Worm (Caenorhabditis elegans) whole organism, L1 larva: ENCODE data around the gene clec-160.
A peak's percentile ranks its signal among the peaks of the same experiment; 100 is the strongest.

Source experiments
- C04F5.9 ChIP-seq: sonication (generic microtip); optimal IDR thresholded peaks from 2 replicates; lab custom pipeline; 2016; ENCODE audit warnings: missing genetic modification characterization, missing compliant biosample characterization
- C16A3.4 ChIP-seq: fragments of 150-350 bp; optimal IDR thresholded peaks from 2 replicates; lab custom pipeline; 2014; ENCODE audit warnings: missing biosample characterization, missing genetic modification characterization
- C34B4.2 ChIP-seq: sonication (generic microtip); optimal IDR thresholded peaks from 2 replicates; lab custom pipeline; 2017; ENCODE audit warnings: mild to moderate bottlenecking, missing genetic modification characterization, missing compliant biosample characterization
- F16B12.6 ChIP-seq: fragments of 150-350 bp; optimal IDR thresholded peaks from 2 replicates; lab custom pipeline; 2014; ENCODE audit warnings: missing biosample characterization, missing genetic modification characterization
- aha-1 ChIP-seq: fragments of 150-350 bp; optimal IDR thresholded peaks from 2 replicates; lab custom pipeline; 2014; ENCODE audit warnings: missing biosample characterization, missing genetic modification characterization
- alr-1 ChIP-seq: fragments of 200-800 bp; sonication (Bioruptor generic); optimal IDR thresholded peaks from 2 replicates; lab custom pipeline; 2018; ENCODE audit warnings: borderline replicate concordance, mild to moderate bottlenecking, missing genetic modification characterization, missing compliant biosample characterization
- ama-1 ChIP-seq: fragments of 150-350 bp; optimal IDR thresholded peaks from 2 replicates; lab custom pipeline; 2014
- blmp-1 ChIP-seq: fragments of 150-350 bp; optimal IDR thresholded peaks from 2 replicates; lab custom pipeline; 2014; ENCODE audit warnings: missing biosample characterization, missing genetic modification characterization
- ceh-63 ChIP-seq: fragments of 200-800 bp; sonication (Bioruptor generic); optimal IDR thresholded peaks from 2 replicates; lab custom pipeline; 2018; ENCODE audit warnings: mild to moderate bottlenecking, missing genetic modification characterization, missing compliant biosample characterization
- ceh-8 ChIP-seq: fragments of 200-800 bp; sonication (Bioruptor generic); optimal IDR thresholded peaks from 2 replicates; lab custom pipeline; 2018; ENCODE audit warnings: mild to moderate bottlenecking, missing genetic modification characterization, moderate library complexity, missing compliant biosample characterization
- ces-1 ChIP-seq: fragments of 150-350 bp; optimal IDR thresholded peaks from 2 replicates; lab custom pipeline; 2014; ENCODE audit warnings: missing biosample characterization, missing genetic modification reagents, missing genetic modification characterization
- dpl-1 ChIP-seq, 3 experiments: fragments of 150-350 bp in 2 of 3; sonication (generic microtip) in 1 of 3; optimal IDR thresholded peaks; 2 replicates each; lab custom pipeline; 2014 to 2017; ENCODE audit warnings: missing biosample characterization in 3 of 3, missing genetic modification characterization in 3 of 3, missing genetic modification reagents in 3 of 3
- efl-3 ChIP-seq: fragments of 200-800 bp; sonication (Bioruptor generic); optimal IDR thresholded peaks from 2 replicates; lab custom pipeline; 2018; ENCODE audit warnings: mild to moderate bottlenecking, missing genetic modification characterization, missing compliant biosample characterization
- egl-27 ChIP-seq, 2 experiments: fragments of 150-350 bp in 1 of 2; sonication (generic microtip); optimal IDR thresholded peaks; 3 replicates each; lab custom pipeline; 2017 to 2018; ENCODE audit warnings: missing biosample characterization in 2 of 2, missing genetic modification characterization in 2 of 2, missing genetic modification reagents in 2 of 2
- elt-3 ChIP-seq, 6 experiments: fragments of 150-350 bp in 1 of 6; sonication (generic microtip); optimal IDR thresholded peaks; 2 replicates each; lab custom pipeline; 2017 to 2018; ENCODE audit warnings: missing biosample characterization in 6 of 6, missing genetic modification characterization in 6 of 6, inconsistent platforms in 1 of 6
- fkh-10 ChIP-seq: sonication (generic microtip); optimal IDR thresholded peaks from 2 replicates; lab custom pipeline; 2017; ENCODE audit warnings: missing biosample characterization, missing genetic modification reagents, missing genetic modification characterization
- fkh-8 ChIP-seq: sonication (generic microtip); optimal IDR thresholded peaks from 2 replicates; lab custom pipeline; 2016; ENCODE audit warnings: mild to moderate bottlenecking, missing genetic modification characterization, missing compliant biosample characterization
- fos-1 ChIP-seq: fragments of 150-350 bp; optimal IDR thresholded peaks from 2 replicates; lab custom pipeline; 2014; ENCODE audit warnings: missing biosample characterization, missing genetic modification characterization
- hlh-17 ChIP-seq: fragments of 200-800 bp; sonication (Bioruptor generic); optimal IDR thresholded peaks from 2 replicates; lab custom pipeline; 2018; ENCODE audit warnings: missing genetic modification characterization, mild to moderate bottlenecking, missing compliant biosample characterization, moderate library complexity, borderline replicate concordance
- isw-1 ChIP-seq: fragments of 200-800 bp; sonication (Bioruptor generic); IDR thresholded peaks from 2 replicates; pipeline ENCODE4 v1.3.6; 2022; ENCODE audit warnings: missing genetic modification characterization, missing compliant biosample characterization
- jun-1 ChIP-seq: fragments of 150-350 bp; optimal IDR thresholded peaks from 2 replicates; lab custom pipeline; 2014; ENCODE audit warnings: missing biosample characterization, missing genetic modification reagents, missing genetic modification characterization
- lin-13 ChIP-seq: fragments of 150-350 bp; optimal IDR thresholded peaks from 2 replicates; lab custom pipeline; 2014; ENCODE audit warnings: missing biosample characterization, missing genetic modification reagents, missing genetic modification characterization
- lin-15B ChIP-seq: fragments of 150-350 bp; sonication (generic microtip); optimal IDR thresholded peaks from 3 replicates; lab custom pipeline; 2014; ENCODE audit warnings: missing biosample characterization, missing genetic modification characterization
- lin-39 ChIP-seq: fragments of 150-350 bp; optimal IDR thresholded peaks from 2 replicates; lab custom pipeline; 2014; ENCODE audit warnings: missing biosample characterization, missing genetic modification reagents, missing genetic modification characterization
- lsy-2 ChIP-seq, 2 experiments: fragments of 150-350 bp; optimal IDR thresholded peaks; 2 replicates each; lab custom pipeline; 2014; ENCODE audit warnings: missing biosample characterization in 2 of 2, missing genetic modification characterization in 2 of 2
- mab-9 ChIP-seq: fragments of 200-800 bp; sonication (Bioruptor generic); IDR thresholded peaks from 2 replicates; pipeline ENCODE4 v1.3.6; 2022; ENCODE audit warnings: missing genetic modification reagents, missing genetic modification characterization, missing compliant biosample characterization
- mdl-1 ChIP-seq, 2 experiments: fragments of 150-350 bp; optimal IDR thresholded peaks; 2 replicates each; lab custom pipeline; 2014 to 2017; ENCODE audit warnings: missing biosample characterization in 2 of 2, missing genetic modification characterization in 2 of 2, inconsistent platforms in 1 of 2
- mef-2 ChIP-seq: fragments of 150-350 bp; optimal IDR thresholded peaks from 2 replicates; lab custom pipeline; 2014; ENCODE audit warnings: missing biosample characterization, missing genetic modification characterization
- mep-1 ChIP-seq: fragments of 150-350 bp; optimal IDR thresholded peaks from 2 replicates; lab custom pipeline; 2014; ENCODE audit warnings: missing biosample characterization, missing genetic modification characterization
- nhr-19 ChIP-seq: fragments of 200-800 bp; sonication (Bioruptor generic); conservative IDR thresholded peaks from 2 replicates; pipeline ENCODE4 v1.3.6; 2022; ENCODE audit warnings: missing genetic modification characterization, missing compliant biosample characterization
- nhr-28 ChIP-seq: fragments of 150-350 bp; optimal IDR thresholded peaks from 2 replicates; lab custom pipeline; 2014; ENCODE audit warnings: missing biosample characterization, missing genetic modification characterization
- nhr-47 ChIP-seq: sonication (generic microtip); optimal IDR thresholded peaks from 2 replicates; lab custom pipeline; 2016; ENCODE audit warnings: mild to moderate bottlenecking, missing genetic modification characterization, moderate library complexity, missing compliant biosample characterization
- nhr-71 ChIP-seq: sonication (generic microtip); optimal IDR thresholded peaks from 2 replicates; lab custom pipeline; 2016; ENCODE audit warnings: mild to moderate bottlenecking, missing genetic modification characterization, moderate library complexity, missing compliant biosample characterization
- nhr-76 ChIP-seq: sonication (generic microtip); optimal IDR thresholded peaks from 2 replicates; lab custom pipeline; 2017; ENCODE audit warnings: missing biosample characterization, missing genetic modification characterization
- nhr-77 ChIP-seq: fragments of 150-350 bp; optimal IDR thresholded peaks from 2 replicates; lab custom pipeline; 2014; ENCODE audit warnings: missing biosample characterization, missing genetic modification characterization
- nhr-84 ChIP-seq: sonication (generic microtip); optimal IDR thresholded peaks from 2 replicates; lab custom pipeline; 2017; ENCODE audit warnings: missing biosample characterization, missing genetic modification characterization
- nhr-90 ChIP-seq: sonication (generic microtip); optimal IDR thresholded peaks from 2 replicates; lab custom pipeline; 2016; ENCODE audit warnings: mild to moderate bottlenecking, missing genetic modification characterization, missing compliant biosample characterization; ENCODE audit not compliant: poor library complexity
- rnt-1 ChIP-seq: sonication (generic microtip); optimal IDR thresholded peaks from 2 replicates; lab custom pipeline; 2016; ENCODE audit warnings: mild to moderate bottlenecking, missing genetic modification characterization, moderate library complexity, missing compliant biosample characterization
- snpc-4 ChIP-seq: fragments of 150-350 bp; optimal IDR thresholded peaks from 2 replicates; lab custom pipeline; 2014; ENCODE audit warnings: missing biosample characterization, missing genetic modification characterization
- sox-4 ChIP-seq: sonication (generic microtip); optimal IDR thresholded peaks from 2 replicates; lab custom pipeline; 2016; ENCODE audit warnings: missing genetic modification characterization, missing compliant biosample characterization
- swsn-7 ChIP-seq: sonication (generic microtip); optimal IDR thresholded peaks from 2 replicates; lab custom pipeline; 2016; ENCODE audit warnings: missing genetic modification characterization, missing compliant biosample characterization
- tbx-2 ChIP-seq: sonication (generic microtip); optimal IDR thresholded peaks from 2 replicates; lab custom pipeline; 2016; ENCODE audit warnings: missing genetic modification characterization, missing compliant biosample characterization
- tlp-1 ChIP-seq: fragments of 150-350 bp; optimal IDR thresholded peaks from 2 replicates; lab custom pipeline; 2014; ENCODE audit warnings: missing biosample characterization, missing genetic modification characterization
- unc-130 ChIP-seq: fragments of 150-350 bp; optimal IDR thresholded peaks from 2 replicates; lab custom pipeline; 2017; ENCODE audit warnings: missing biosample characterization, missing genetic modification characterization, inconsistent platforms
- unc-30 ChIP-seq: sonication (generic microtip); optimal IDR thresholded peaks from 2 replicates; lab custom pipeline; 2017; ENCODE audit warnings: missing biosample characterization, missing genetic modification characterization
- unc-62 ChIP-seq: fragments of 150-350 bp; optimal IDR thresholded peaks from 2 replicates; lab custom pipeline; 2014; ENCODE audit warnings: missing biosample characterization, missing genetic modification reagents, missing genetic modification characterization
- unc-86 ChIP-seq: sonication (generic microtip); optimal IDR thresholded peaks from 2 replicates; lab custom pipeline; 2016; ENCODE audit warnings: missing genetic modification characterization, missing compliant biosample characterization
- unc-98 ChIP-seq: fragments of 200-800 bp; sonication (Bioruptor generic); IDR thresholded peaks from 2 replicates; pipeline ENCODE4 v1.3.6; 2022; ENCODE audit warnings: missing genetic modification characterization, missing compliant biosample characterization
- xbp-1 ChIP-seq: sonication (generic microtip); optimal IDR thresholded peaks from 2 replicates; lab custom pipeline; 2016; ENCODE audit warnings: missing genetic modification characterization, missing compliant biosample characterization
- ztf-11 ChIP-seq, 2 experiments: sonication (generic microtip); optimal IDR thresholded peaks; 2 replicates each; lab custom pipeline; 2016 to 2017; ENCODE audit warnings: missing genetic modification characterization in 2 of 2, missing biosample characterization in 1 of 2, missing compliant biosample characterization in 1 of 2

The clec-160 gene

ce11 chrIII:8228916-8229315 lies 46.9 kb downstream of the clec-160 start (continued):
- no peak for TF ChIP-seq fkh-8 (tag; lab: Kevin White, UChicago)
- TF ChIP-seq dpl-1 (GFP tag; optimal IDR thresholded peaks at IDR 0.05; lab: Kevin White, UChicago), result no peak
- no peak for TF ChIP-seq rnt-1 (tag; lab: Kevin White, UChicago)
- no peak for TF ChIP-seq unc-98
- TF ChIP-seq C34B4.2 (tag; lab: Kevin White, UChicago), result no peak
- TF ChIP-seq egl-27 (tag; optimal IDR thresholded peaks at IDR 0.05; lab: Kevin White, UChicago), result no peak
- TF ChIP-seq ces-1 (GFP tag; lab: Kevin White, UChicago), result no peak
- TF ChIP-seq C16A3.4 (tag; lab: Kevin White, UChicago), result no peak
- no peak for TF ChIP-seq unc-130 (tag; lab: Kevin White, UChicago)
- no peak for TF ChIP-seq alr-1
- TF ChIP-seq efl-3 (GFP tag; lab: Kevin White, UChicago), result no peak
- TF ChIP-seq nhr-47 (tag; lab: Kevin White, UChicago), result no peak
- no peak for TF ChIP-seq aha-1 (tag; lab: Kevin White, UChicago)
- no peak for TF ChIP-seq isw-1
- no peak for TF ChIP-seq lin-15B
- TF ChIP-seq elt-3 (tag; optimal IDR thresholded peaks at IDR 0.05; lab: Kevin White, UChicago), result peak in 1 of 6 experiments; percentile 39
- no peak for TF ChIP-seq ztf-11 (tag; optimal IDR thresholded peaks at IDR 0.05; lab: Kevin White, UChicago)
- TF ChIP-seq blmp-1 (tag; lab: Kevin White, UChicago), result peak; percentile 36
- TF ChIP-seq xbp-1, result no peak
- no peak for TF ChIP-seq unc-62 (GFP tag; lab: Kevin White, UChicago)
- TF ChIP-seq lin-39 (tag; lab: Kevin White, UChicago), result no peak
- no peak for TF ChIP-seq nhr-76 (tag; lab: Kevin White, UChicago)
- TF ChIP-seq unc-86 (tag; lab: Kevin White, UChicago), result no peak
- no peak for TF ChIP-seq nhr-90 (tag; lab: Kevin White, UChicago)
- peak; percentile 11 for TF ChIP-seq lin-13
- peak; percentile 16 for TF ChIP-seq nhr-71 (tag; lab: Kevin White, UChicago)
- TF ChIP-seq tlp-1 (tag; lab: Kevin White, UChicago), result no peak
- TF ChIP-seq nhr-84, result no peak
- TF ChIP-seq mdl-1 (tag; optimal IDR thresholded peaks at IDR 0.05; lab: Kevin White, UChicago), result no peak
- no peak for TF ChIP-seq C04F5.9 (tag; lab: Kevin White, UChicago)
- TF ChIP-seq, all 84 proteins: peak for 10

DNA sequence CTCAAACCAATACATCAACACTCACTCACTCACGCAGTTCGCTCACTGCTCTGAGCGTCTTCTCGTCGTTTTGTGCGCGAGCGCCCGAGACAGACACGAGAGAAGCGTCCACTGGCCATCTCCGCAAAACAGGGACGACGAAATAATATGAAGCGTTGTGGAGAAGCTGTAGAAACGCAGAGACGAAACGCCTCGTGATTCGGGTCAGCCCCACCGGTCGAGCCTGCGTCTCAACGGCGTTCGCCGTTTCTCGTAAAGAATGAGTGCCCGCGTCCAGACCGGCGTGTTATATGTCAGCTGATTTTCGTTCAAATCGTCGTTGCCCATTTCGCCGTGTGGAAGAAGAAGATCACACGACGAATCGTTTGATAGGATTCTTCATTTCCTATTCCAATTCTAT lies 48.3 kb downstream of the clec-160 start, which contains the start of gene fbxl-1:
Gene fbxl-1 (plus strand): TSS at position 320 of the 400 bp plus-strand sequence.
- TF ChIP-seq xbp-1 (peak; percentile 73), F16B12.6 (tag; lab: Kevin White, UChicago) (peak; percentile 50), tlp-1 (tag; lab: Kevin White, UChicago) (no peak), sox-4 (peak; percentile 73), ceh-8 (GFP tag; lab: Kevin White, UChicago) (peak; percentile 29), fkh-8 (tag; lab: Kevin White, UChicago) (peak; percentile 96), lsy-2 (tag; optimal IDR thresholded peaks at IDR 0.05; lab: Kevin White, UChicago) (peak; percentile 75 to 88), aha-1 (tag; lab: Kevin White, UChicago) (no peak), nhr-19 (GFP tag; lab: Robert Waterston, UW) (peak; percentile 71), unc-86 (tag; lab: Kevin White, UChicago) (peak; percentile 96), C04F5.9 (tag; lab: Kevin White, UChicago) (no peak), tbx-2 (tag; lab: Kevin White, UChicago) (peak; percentile 81), jun-1 (tag; lab: Kevin White, UChicago) (peak; percentile 47), unc-98 (no peak), fkh-10 (GFP tag; lab: Kevin White, UChicago) (peak; percentile 21), nhr-71 (tag; lab: Kevin White, UChicago) (peak; percentile 94), swsn-7 (tag; lab: Kevin White, UChicago) (peak; percentile 77), ceh-63 (GFP tag; lab: Kevin White, UChicago) (peak; percentile 13), nhr-28 (tag; lab: Kevin White, UChicago) (no peak), blmp-1 (tag; lab: Kevin White, UChicago) (peak; percentile 55), mab-9 (GFP tag; lab: Robert Waterston, UW) (no peak), egl-27 (tag; optimal IDR thresholded peaks at IDR 0.05; lab: Kevin White, UChicago) (no peak), mef-2 (peak; percentile 58), unc-30 (no peak), dpl-1 (GFP tag; optimal IDR thresholded peaks at IDR 0.05; lab: Kevin White, UChicago) (peak; percentile 52 to 57 (median 53)), ama-1 (lab: Kevin White, UChicago) (no peak), snpc-4 (tag; lab: Kevin White, UChicago) (peak; percentile 6), mep-1 (tag; lab: Kevin White, UChicago) (peak; percentile 51), fos-1 (tag; lab: Kevin White, UChicago) (peak; percentile 43), nhr-84 (no peak), lin-13 (peak; percentile 65), hlh-17 (GFP tag; lab: Kevin White, UChicago) (no peak), unc-62 (GFP tag; lab: Kevin White, UChicago) (no peak), nhr-76 (tag; lab: Kevin White, UChicago) (no peak), nhr-77 (peak; percentile 71), ztf-11 (tag; optimal IDR thresholded peaks at IDR 0.05; lab: Kevin White, UChicago) (peak in 1 of 2 experiments; percentile 73)
